Worm (Caenorhabditis elegans): ENCODE results near the gene clec-20.
A peak's percentile ranks its signal among the peaks of the same experiment; 100 is the strongest.

clec-20 gene

DNA sequence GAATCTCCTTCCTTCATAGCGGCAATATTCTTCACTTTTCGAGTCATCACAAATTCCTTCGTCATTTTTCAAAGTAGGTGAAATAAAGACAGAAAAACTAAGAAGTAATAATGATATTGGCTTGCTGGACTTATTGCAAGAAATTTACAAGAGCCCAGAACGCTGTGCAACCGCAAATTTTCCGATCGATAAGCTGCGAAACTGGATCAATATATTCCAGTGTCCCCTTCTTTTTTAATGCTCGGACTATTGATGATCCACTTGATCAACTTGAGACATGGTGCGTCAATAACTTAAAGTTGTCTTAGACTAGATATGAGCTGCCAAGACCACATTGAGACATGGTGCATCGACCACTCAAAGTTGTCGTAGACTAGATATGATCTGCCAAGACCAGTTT, 11.0 kb upstream of the clec-20 start, which contains the start of gene bath-33:
bath-33 (minus strand) TSS at position 101 of the 400 bp plus-strand sequence.
- no peak for TF ChIP-seq F39B2.1 (GFP tag; IDR thresholded peaks at IDR 0.05)
- no peak for TF ChIP-seq nhr-80 (tag; optimal IDR thresholded peaks at IDR 0.05)
- TF ChIP-seq snpc-4 (GFP tag; optimal IDR thresholded peaks at IDR 0.05): no peak
- TF ChIP-seq snpc-4 (tag; optimal IDR thresholded peaks at IDR 0.05): no peak
- no peak for TF ChIP-seq unc-62 (GFP tag; optimal IDR thresholded peaks at IDR 0.05)
- no peak for TF ChIP-seq F23B12.7 (tag; optimal IDR thresholded peaks at IDR 0.05; ENCODE audit: insufficient read depth)
- no peak for TF ChIP-seq rcor-1 (GFP tag; IDR thresholded peaks at IDR 0.05)
- TF ChIP-seq ceh-58 (GFP tag; IDR thresholded peaks at IDR 0.05): no peak
- no peak for TF ChIP-seq F37B4.10 (GFP tag; IDR thresholded peaks at IDR 0.05)
- no peak for TF ChIP-seq tbp1 (GFP tag; optimal IDR thresholded peaks at IDR 0.05)
- no peak for TF ChIP-seq sptf-2 (GFP tag; optimal IDR thresholded peaks at IDR 0.05)
- no peak for TF ChIP-seq T26A5.8 (tag; optimal IDR thresholded peaks at IDR 0.05)
- TF ChIP-seq tlf-1 (GFP tag; optimal IDR thresholded peaks at IDR 0.05): no peak
- no peak for TF ChIP-seq hsf-1 (GFP tag; IDR thresholded peaks at IDR 0.05)
- no peak for TF ChIP-seq F52B5.7 (tag; optimal IDR thresholded peaks at IDR 0.05)
- TF ChIP-seq ets-4 (GFP tag; optimal IDR thresholded peaks at IDR 0.05): no peak
- TF ChIP-seq K11D2.4 (GFP tag; IDR thresholded peaks at IDR 0.05): no peak
- no peak for TF ChIP-seq egl-18 (GFP tag; IDR thresholded peaks at IDR 0.05)
- no peak for TF ChIP-seq attf-6 (GFP tag; IDR thresholded peaks at IDR 0.05)

DNA sequence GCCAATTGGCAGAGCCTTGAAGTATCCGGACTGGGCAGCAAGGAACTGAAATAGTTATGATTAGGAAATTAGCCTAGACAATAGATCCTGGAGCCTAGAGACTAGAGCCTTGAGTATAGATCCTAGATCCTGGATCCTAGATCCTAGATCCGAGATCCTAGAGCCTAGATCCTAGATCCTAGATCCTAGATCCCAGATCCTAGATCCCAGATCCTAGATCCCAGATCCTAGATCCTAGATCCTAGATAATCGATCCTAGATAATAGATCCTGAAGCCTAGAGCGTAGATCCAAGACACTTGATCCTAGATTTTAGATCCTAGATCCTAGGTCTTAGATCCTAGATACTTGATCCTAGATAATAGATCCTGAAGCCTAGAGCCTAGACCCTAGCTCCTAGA, 10.0 kb upstream of the clec-20 start:
- no peak for TF ChIP-seq dox-1 (GFP tag; IDR thresholded peaks at IDR 0.05)
- TF ChIP-seq lir-1 (GFP tag; conservative IDR thresholded peaks at IDR 0.05): no peak
- TF ChIP-seq hrde-1 (tag; optimal IDR thresholded peaks at IDR 0.05; ENCODE audit: borderline replicate concordance): no peak
- TF ChIP-seq ets-4 (GFP tag; optimal IDR thresholded peaks at IDR 0.05): no peak
- no peak for TF ChIP-seq nfya-2 (GFP tag; IDR thresholded peaks at IDR 0.05)
- no peak for TF ChIP-seq ztf-28 (GFP tag; IDR thresholded peaks at IDR 0.05)
- TF ChIP-seq ztf-25 (GFP tag; IDR thresholded peaks at IDR 0.05): no peak
- no peak for TF ChIP-seq snpc-1.1 (tag; optimal IDR thresholded peaks at IDR 0.05; ENCODE audit: insufficient read depth)
- no peak for TF ChIP-seq C06A6.2 (GFP tag; conservative IDR thresholded peaks at IDR 0.05)
- no peak for TF ChIP-seq mes-4 (tag; optimal IDR thresholded peaks at IDR 0.05)

DNA sequence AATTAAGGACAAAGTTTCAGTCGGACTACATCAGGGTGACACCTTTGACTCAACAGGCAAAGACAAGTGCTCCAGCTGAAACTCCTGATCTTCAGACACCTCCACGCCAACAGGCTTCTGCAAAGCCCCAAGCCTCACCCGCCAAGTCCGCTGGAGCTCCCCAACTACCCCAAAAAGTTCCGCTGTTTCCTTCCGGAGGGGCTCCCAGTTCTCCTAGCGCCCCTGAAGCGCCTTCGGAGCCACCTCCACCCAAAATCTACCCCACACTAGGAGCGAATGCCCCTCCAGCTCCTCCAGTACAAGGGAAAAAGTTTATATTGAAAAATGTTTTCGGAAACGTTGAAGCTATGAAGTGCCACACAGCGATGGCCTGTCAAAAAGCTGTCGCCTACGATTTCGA, 8.0 kb upstream of the clec-20 start:
- TF ChIP-seq nhr-90 (tag; optimal IDR thresholded peaks at IDR 0.05) (no peak), zfh-2 (GFP tag; conservative IDR thresholded peaks at IDR 0.05) (peak; percentile 69), nhr-179 (tag; optimal IDR thresholded peaks at IDR 0.05) (no peak), egrh-3 (GFP tag; IDR thresholded peaks at IDR 0.05) (peak; percentile 50; the same call in 1 of the 2 replicates), lin-40 (tag; optimal IDR thresholded peaks at IDR 0.05) (no peak)

ce11 chrII:1601507-1601906, 6.5 kb upstream of the clec-20 start, which contains the start of gene bath-47:
Gene bath-47 (plus strand): TSS chrII:1601811.
- TF ChIP-seq bed-2 (GFP tag; IDR thresholded peaks at IDR 0.05): no peak
- no peak for TF ChIP-seq ztf-6 (GFP tag; IDR thresholded peaks at IDR 0.05)
- no peak for TF ChIP-seq F37B4.10 (GFP tag; IDR thresholded peaks at IDR 0.05)

Data from whole organism, young adult.